Fruit fly (Drosophila melanogaster): ENCODE results near the gene CG15525.

CG15525 gene

DNA sequence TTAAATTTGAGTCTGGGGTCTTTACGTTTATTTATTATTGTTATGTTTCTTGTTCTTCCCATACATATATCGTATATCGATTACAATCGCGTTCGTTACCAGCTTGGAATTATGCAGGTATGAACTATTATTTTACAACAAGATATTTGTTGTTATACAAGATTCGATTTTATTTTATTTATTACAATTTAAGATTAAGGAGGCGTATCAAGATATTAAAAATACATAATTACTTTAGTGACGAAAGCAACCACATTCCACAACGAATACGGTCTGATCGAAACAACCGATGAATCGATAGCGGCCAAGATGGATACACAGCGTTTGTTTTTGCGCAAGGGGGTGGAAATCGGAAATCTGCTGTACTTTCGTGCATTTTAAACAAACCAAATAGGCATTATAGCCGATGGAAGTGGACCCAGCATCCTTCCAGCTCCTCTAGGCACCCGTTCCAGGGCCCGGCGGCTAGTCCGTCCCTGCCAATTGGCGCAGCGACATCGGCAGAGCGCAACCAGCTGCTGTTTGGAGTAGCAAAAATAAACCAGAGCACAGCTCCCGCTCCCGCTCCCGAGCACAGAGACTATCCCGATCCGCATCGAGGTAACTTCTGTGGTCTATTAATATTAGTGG, at the start of gene CG15525, which contains the start of gene CG11504:
CG15525 (minus strand) TSS at position 70 of the 630 bp plus-strand sequence.
CG11504 (plus strand) TSS at position 294 of the 630 bp plus-strand sequence.
- no peak for TF ChIP-seq fd96Ca (GFP tag; IDR thresholded peaks at IDR 0.05)
- no peak for TF ChIP-seq CG9948 (tag; optimal IDR thresholded peaks at IDR 0.05)
- TF ChIP-seq Ets98B (GFP tag; IDR thresholded peaks at IDR 0.05), result peak; percentile 19; the same call in 1 of the 2 replicates
- TF ChIP-seq CG12605 (GFP tag; IDR thresholded peaks at IDR 0.05), result no peak

DNA sequence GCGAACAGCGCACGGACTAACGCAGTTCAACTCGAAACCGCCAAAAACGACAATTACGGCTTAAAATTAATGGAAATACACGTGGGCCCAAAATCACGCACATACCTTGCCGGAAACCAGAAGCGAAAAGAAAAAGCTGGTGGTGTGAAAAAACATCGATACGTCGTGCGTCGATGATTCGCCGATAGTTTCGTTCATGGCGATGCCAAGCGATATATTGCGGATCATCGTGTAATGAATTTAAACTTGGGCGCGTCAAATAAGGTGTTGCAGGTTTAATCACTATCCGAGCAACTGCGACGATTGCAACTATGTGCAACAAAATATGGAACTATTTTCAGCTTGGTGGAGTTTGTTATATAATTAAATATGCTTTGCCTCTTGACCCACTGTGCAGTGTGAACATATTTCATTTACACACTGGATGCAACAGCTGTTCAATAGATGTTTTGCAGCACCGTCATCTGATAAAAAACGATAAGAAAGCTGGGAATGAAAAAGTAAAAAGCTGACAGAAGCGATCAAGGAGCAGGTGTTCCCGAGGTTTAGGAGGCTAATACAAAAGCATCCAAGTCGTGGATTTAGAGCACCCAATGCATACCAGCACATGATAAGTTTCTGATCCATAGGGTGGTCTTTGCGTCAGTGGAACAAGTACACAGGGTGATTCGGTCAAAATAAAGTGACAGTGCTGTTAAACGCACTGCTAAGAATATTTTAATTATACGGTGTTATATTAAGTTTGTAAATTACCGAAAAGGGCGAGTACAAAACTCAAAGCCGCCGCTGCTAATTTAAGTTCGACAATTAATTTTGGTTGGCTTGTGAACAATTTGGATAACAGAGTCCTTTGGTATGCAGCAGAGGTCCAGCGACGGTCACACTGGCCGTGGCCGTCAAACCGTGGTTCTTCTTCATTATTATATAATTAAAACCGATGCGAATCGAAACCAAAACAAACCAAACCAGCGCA, 48.8 kb upstream of the CG15525 start, which contains the start of the genes RpL32 and CG7943:
RpL32 (minus strand) TSS at position 133 of the 973 bp plus-strand sequence.
CG7943 (plus strand) TSS at position 442 of the 973 bp plus-strand sequence.
- TF ChIP-seq CG4496 (GFP tag; IDR thresholded peaks at IDR 0.05) (peak; percentile 94), Pif1A (GFP tag; optimal IDR thresholded peaks at IDR 0.05) (peak; percentile 88), Snoo (tag; optimal IDR thresholded peaks at IDR 0.05) (peak; percentile 94), CG34367 (tag; optimal IDR thresholded peaks at IDR 0.05) (peak; percentile 77), CG32121 (GFP tag; IDR thresholded peaks at IDR 0.05) (peak; percentile 89), CG9948 (tag; optimal IDR thresholded peaks at IDR 0.05) (peak; percentile 76), CG10348 (GFP tag; IDR thresholded peaks at IDR 0.05) (peak; percentile 84), gl (tag; optimal IDR thresholded peaks at IDR 0.05) (peak; percentile 78), Pif1B (GFP tag; optimal IDR thresholded peaks at IDR 0.05) (peak; percentile 94), CG8301 (tag; optimal IDR thresholded peaks at IDR 0.05) (peak; percentile 81), fd96Ca (GFP tag; IDR thresholded peaks at IDR 0.05) (peak; percentile 95), Ets98B (GFP tag; IDR thresholded peaks at IDR 0.05) (peak; percentile 92), CG13204 (GFP tag; optimal IDR thresholded peaks at IDR 0.05) (no peak), rn (GFP tag; IDR thresholded peaks at IDR 0.05) (peak; percentile 73), CG12605 (GFP tag; IDR thresholded peaks at IDR 0.05) (peak; percentile 78), EcR (GFP tag; optimal IDR thresholded peaks at IDR 0.05) (no peak), CG17806 (tag; optimal IDR thresholded peaks at IDR 0.05) (peak; percentile 83), D1 (tag; optimal IDR thresholded peaks at IDR 0.05) (no peak), CG14655 (GFP tag; optimal IDR thresholded peaks at IDR 0.05) (no peak), CG8159 (tag; optimal IDR thresholded peaks at IDR 0.05) (peak; percentile 84), CG15710 (tag; optimal IDR thresholded peaks at IDR 0.05) (peak; percentile 83)

- TF ChIP-seq Snoo (tag; optimal IDR thresholded peaks at IDR 0.05) (peak; percentile 65), fd96Ca (GFP tag; IDR thresholded peaks at IDR 0.05) (peak; percentile 70; the same call in 2 of the 3 replicates), CG32121 (GFP tag; IDR thresholded peaks at IDR 0.05) (no peak), Pif1A (GFP tag; optimal IDR thresholded peaks at IDR 0.05) (no peak), CG14655 (GFP tag; optimal IDR thresholded peaks at IDR 0.05) (no peak), Ets98B (GFP tag; IDR thresholded peaks at IDR 0.05) (peak; percentile 75), EcR (GFP tag; optimal IDR thresholded peaks at IDR 0.05) (no peak), CG15710 (tag; optimal IDR thresholded peaks at IDR 0.05) (peak; percentile 48), CG17806 (tag; optimal IDR thresholded peaks at IDR 0.05) (peak; percentile 23), CG4496 (GFP tag; IDR thresholded peaks at IDR 0.05) (peak; percentile 43; the same call in 2 of the 3 replicates), rn (GFP tag; IDR thresholded peaks at IDR 0.05) (peak; percentile 42; the same call in 1 of the 2 replicates), CG34367 (tag; optimal IDR thresholded peaks at IDR 0.05) (no peak)
Observed at dm6 chr3R:30043139-30043744, 45.8 kb upstream of the CG15525 start, which contains the start of gene Sry-delta. TSS of gene Sry-delta (plus strand) at chr3R:30043341.

- no peak for TF ChIP-seq Ets98B (GFP tag; IDR thresholded peaks at IDR 0.05)
- TF ChIP-seq CG12605 (GFP tag; IDR thresholded peaks at IDR 0.05), result no peak
- TF ChIP-seq Snoo (tag; optimal IDR thresholded peaks at IDR 0.05), result no peak
- no peak for TF ChIP-seq CG17806 (tag; optimal IDR thresholded peaks at IDR 0.05)
- no peak for TF ChIP-seq CG34367 (tag; optimal IDR thresholded peaks at IDR 0.05)
- TF ChIP-seq CG4496 (GFP tag; IDR thresholded peaks at IDR 0.05), result no peak
- TF ChIP-seq rn (GFP tag; IDR thresholded peaks at IDR 0.05), result no peak
- TF ChIP-seq D1 (tag; optimal IDR thresholded peaks at IDR 0.05), result no peak
- no peak for TF ChIP-seq EcR (GFP tag; optimal IDR thresholded peaks at IDR 0.05)
- TF ChIP-seq CG10348 (GFP tag; IDR thresholded peaks at IDR 0.05), result no peak
- TF ChIP-seq CG32121 (GFP tag; IDR thresholded peaks at IDR 0.05), result no peak
Observed at dm6 chr3R:30040879-30041278, 43.4 kb upstream of the CG15525 start.

dm6 chr3R:30039494-30039893, 42.0 kb upstream of the CG15525 start, which contains the start of the genes janA, Sry-alpha and Sry-beta:
TSS of gene janA (minus strand) at chr3R:30039533.
TSS of gene Sry-alpha (plus strand) at chr3R:30039719.
TSS of gene Sry-beta (plus strand) at chr3R:30039719.
- TF ChIP-seq CG15710 (tag; optimal IDR thresholded peaks at IDR 0.05), result peak; percentile 2
- TF ChIP-seq CG17806 (tag; optimal IDR thresholded peaks at IDR 0.05), result no peak
- no peak for TF ChIP-seq CG9948 (tag; optimal IDR thresholded peaks at IDR 0.05)
- TF ChIP-seq Pif1A (GFP tag; optimal IDR thresholded peaks at IDR 0.05), result no peak
- TF ChIP-seq CG4496 (GFP tag; IDR thresholded peaks at IDR 0.05), result no peak

Data from whole organism, pupa.